Worm (Caenorhabditis elegans) whole organism, L2 larva: ENCODE results near the gene vha-7.

ENCODE experiments used
- alr-1 ChIP-seq: fragments of 150-350 bp; optimal IDR thresholded peaks from 2 replicates; lab custom pipeline; 2014; ENCODE audit warnings: missing biosample characterization, missing genetic modification characterization
- aly-2 ChIP-seq: fragments of 150-350 bp; optimal IDR thresholded peaks from 2 replicates; lab custom pipeline; 2014; ENCODE audit warnings: missing biosample characterization, missing genetic modification characterization
- blmp-1 ChIP-seq: sonication (generic microtip); optimal IDR thresholded peaks from 2 replicates; lab custom pipeline; 2017; ENCODE audit warnings: missing genetic modification characterization, mild to moderate bottlenecking, missing compliant biosample characterization, antibody characterized with exemption, moderate library complexity; ENCODE audit not compliant: insufficient read depth
- mdl-1 ChIP-seq, 2 experiments: fragments of 150-350 bp in 1 of 2; sonication (generic microtip) in 1 of 2; optimal IDR thresholded peaks; 2 replicates each; lab custom pipeline; 2017; ENCODE audit warnings: missing biosample characterization in 2 of 2, missing genetic modification characterization in 2 of 2
- nhr-11 ChIP-seq: fragments of 150-350 bp; optimal IDR thresholded peaks from 2 replicates; lab custom pipeline; 2014; ENCODE audit warnings: missing biosample characterization, missing genetic modification characterization
- nhr-77 ChIP-seq: fragments of 150-350 bp; optimal IDR thresholded peaks from 2 replicates; lab custom pipeline; 2014; ENCODE audit warnings: missing biosample characterization, missing genetic modification characterization
- ztf-11 ChIP-seq: sonication (generic microtip); optimal IDR thresholded peaks from 2 replicates; lab custom pipeline; 2017; ENCODE audit warnings: missing biosample characterization, missing genetic modification characterization
- ztf-4 ChIP-seq: fragments of 150-350 bp; optimal IDR thresholded peaks from 2 replicates; lab custom pipeline; 2014; ENCODE audit warnings: missing biosample characterization, missing genetic modification characterization

- TF ChIP-seq aly-2 (tag; lab: Kevin White, UChicago) (no peak), mdl-1 (tag; optimal IDR thresholded peaks at IDR 0.05; lab: Kevin White, UChicago) (no peak), alr-1 (tag; lab: Kevin White, UChicago) (no peak), nhr-77 (no peak), ztf-11 (no peak), ztf-4 (tag; lab: Kevin White, UChicago) (no peak), blmp-1 (tag; lab: Kevin White, UChicago) (no peak), nhr-11 (tag; lab: Kevin White, UChicago) (no peak)
These were observed 12.8 kb downstream of the vha-7 start, which contains the start of the genes wdfy-3 and C26H9A.4 for ce11 chrIV:12653094-12653493.
